Worm (Caenorhabditis elegans): ENCODE data around the gene M04D8.7.

M04D8.7 gene

DNA sequence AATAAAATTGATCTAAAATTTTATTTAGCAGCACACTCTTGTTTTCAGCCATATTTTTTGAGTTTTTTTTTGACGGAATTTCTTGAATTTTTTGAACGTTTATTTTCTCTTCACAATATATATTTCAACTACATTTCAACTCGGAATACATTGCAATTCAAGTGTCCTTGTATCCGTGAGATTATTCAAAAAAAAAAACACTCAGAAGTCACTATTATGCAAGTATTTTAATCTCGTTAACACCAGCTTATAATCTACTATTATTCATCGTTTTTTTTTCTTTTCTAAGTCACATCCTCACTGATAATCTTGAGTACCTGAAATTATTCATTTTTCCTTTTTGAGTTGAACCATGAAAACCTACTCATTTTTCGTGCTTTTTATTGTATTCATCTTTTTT is 13.8 kb upstream of the M04D8.7 start, which contains the start of gene ins-21:
ins-21 (plus strand) TSS at position 301 of the 400 bp plus-strand sequence.
- TF ChIP-seq Y56A3A.18 (GFP tag; IDR thresholded peaks at IDR 0.05) (no peak), rpc-1 (optimal IDR thresholded peaks at IDR 0.05) (no peak), rpc-1 (tag; optimal IDR thresholded peaks at IDR 0.05) (no peak), unc-62 (GFP tag; optimal IDR thresholded peaks at IDR 0.05) (no peak), lir-1 (GFP tag; conservative IDR thresholded peaks at IDR 0.05) (no peak), rcor-1 (GFP tag; IDR thresholded peaks at IDR 0.05) (no peak), madf-6 (GFP tag; IDR thresholded peaks at IDR 0.05) (no peak), Y53G8AR.9 (GFP tag; conservative IDR thresholded peaks at IDR 0.05) (no peak), K12H6.12 (tag; optimal IDR thresholded peaks at IDR 0.05) (no peak), lsl-1 (GFP tag; optimal IDR thresholded peaks at IDR 0.05) (no peak), cebp-1 (GFP tag; IDR thresholded peaks at IDR 0.05) (no peak), cebp-1 (tag; optimal IDR thresholded peaks at IDR 0.05) (no peak), ztf-22 (GFP tag; optimal IDR thresholded peaks at IDR 0.05) (no peak), B0261.1 (tag; optimal IDR thresholded peaks at IDR 0.05) (no peak), hlh-12 (tag; optimal IDR thresholded peaks at IDR 0.05) (no peak), let-607 (tag; optimal IDR thresholded peaks at IDR 0.05) (no peak)

DNA sequence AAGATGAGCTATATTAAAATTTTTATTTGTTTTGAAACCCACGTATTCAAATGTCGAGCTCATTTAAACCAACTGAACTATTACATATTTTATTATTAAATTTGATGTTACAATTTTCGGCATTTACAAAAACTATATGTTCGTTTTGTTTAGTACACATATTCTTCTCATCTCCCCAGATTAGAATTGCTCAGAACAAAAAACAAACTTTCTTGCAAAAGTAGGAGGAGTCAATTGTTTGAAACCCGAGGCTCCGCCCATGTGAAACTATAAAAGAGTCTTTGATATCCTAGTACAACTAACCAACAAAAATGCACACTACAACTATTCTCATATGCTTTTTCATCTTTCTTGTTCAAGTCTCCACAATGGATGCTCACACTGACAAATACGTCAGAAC is 11.3 kb upstream of the M04D8.7 start, which contains the start of gene ins-22:
ins-22 (plus strand) TSS at position 301 of the 400 bp plus-strand sequence.
- TF ChIP-seq ztf-3 (GFP tag; optimal IDR thresholded peaks at IDR 0.05) (no peak), ztf-6 (GFP tag; IDR thresholded peaks at IDR 0.05) (no peak), akir-1 (GFP tag; optimal IDR thresholded peaks at IDR 0.05) (no peak), F49E8.2 (tag; optimal IDR thresholded peaks at IDR 0.05; ENCODE audit: insufficient read depth) (no peak), lin-54 (GFP tag; optimal IDR thresholded peaks at IDR 0.05) (no peak), F33H1.4 (GFP tag; IDR thresholded peaks at IDR 0.05) (no peak)

DNA sequence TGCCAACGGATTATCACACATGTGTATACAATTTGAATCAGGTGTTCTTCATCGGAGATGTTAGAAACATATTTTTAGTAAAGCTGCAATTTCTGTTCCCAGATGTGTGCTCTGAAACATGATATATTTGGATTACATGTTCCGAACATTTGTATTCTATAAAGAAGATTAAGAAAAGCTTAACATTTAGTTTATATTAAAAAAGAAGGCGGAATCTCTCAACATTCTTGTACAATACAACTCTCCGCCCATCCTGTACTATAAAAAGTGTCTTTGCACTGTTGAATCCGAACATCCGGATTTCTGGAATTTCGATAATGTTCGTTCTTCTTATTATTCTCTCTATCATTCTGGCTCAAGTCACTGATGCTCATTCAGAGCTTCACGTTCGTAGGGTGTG is 9.3 kb upstream of the M04D8.7 start, which contains the start of gene ins-23:
ins-23 (plus strand) TSS at position 301 of the 400 bp plus-strand sequence.
- no peak for TF ChIP-seq F52B5.7 (tag; optimal IDR thresholded peaks at IDR 0.05)
- TF ChIP-seq ztf-6 (GFP tag; IDR thresholded peaks at IDR 0.05): no peak
- no peak for TF ChIP-seq F10E7.11 (tag; optimal IDR thresholded peaks at IDR 0.05)
- TF ChIP-seq attf-5 (GFP tag; optimal IDR thresholded peaks at IDR 0.05): no peak
- no peak for TF ChIP-seq bed-1 (GFP tag; IDR thresholded peaks at IDR 0.05)
- TF ChIP-seq ztf-26 (tag; optimal IDR thresholded peaks at IDR 0.05): no peak

DNA sequence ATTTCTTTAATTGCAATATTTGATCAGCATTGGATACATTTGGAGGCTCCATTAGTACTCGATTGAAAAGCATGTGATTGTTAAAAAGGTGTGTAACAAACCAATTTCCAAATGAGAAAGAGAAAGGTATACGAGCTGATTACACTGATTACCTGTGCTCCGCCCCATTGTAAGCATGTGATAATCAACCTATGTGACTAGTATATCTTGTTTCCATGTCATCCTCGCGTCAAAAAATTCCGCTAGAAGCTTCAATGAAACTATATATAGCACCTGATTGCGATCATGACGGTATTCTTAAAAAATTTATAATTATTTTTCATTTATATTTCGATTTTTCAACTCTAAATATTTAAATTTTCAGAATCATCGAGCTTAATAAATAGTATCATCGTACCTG is 6.7 kb upstream of the M04D8.7 start, which contains the start of gene M04D8.4:
M04D8.4 (minus strand) TSS at position 101 of the 400 bp plus-strand sequence.
- TF ChIP-seq K11D2.4 (GFP tag; IDR thresholded peaks at IDR 0.05) (no peak), F33H1.4 (GFP tag; IDR thresholded peaks at IDR 0.05) (no peak), efl-1 (GFP tag; optimal IDR thresholded peaks at IDR 0.05) (no peak), atf-7 (tag; optimal IDR thresholded peaks at IDR 0.05) (no peak), attf-6 (GFP tag; IDR thresholded peaks at IDR 0.05) (no peak), hmg-1.2 (GFP tag; IDR thresholded peaks at IDR 0.05) (no peak), lin-35 (GFP tag; optimal IDR thresholded peaks at IDR 0.05) (no peak), ama-1 (optimal IDR thresholded peaks at IDR 0.05) (no peak), ama-1 (GFP tag; optimal IDR thresholded peaks at IDR 0.05) (no peak), lag-1 (GFP tag; IDR thresholded peaks at IDR 0.05) (no peak), madf-6 (GFP tag; IDR thresholded peaks at IDR 0.05) (no peak)
